Worm (Caenorhabditis elegans) whole organism, L3 larva: ENCODE results near the gene F59B2.8.

Experiments used
- R02D3.7 ChIP-seq: fragments of 150-350 bp; optimal IDR thresholded peaks from 2 replicates; lab custom pipeline; 2014; ENCODE audit warnings: missing biosample characterization, missing genetic modification characterization
- ZK546.5 ChIP-seq: sonication (generic microtip); optimal IDR thresholded peaks from 2 replicates; lab custom pipeline; 2017; ENCODE audit warnings: missing biosample characterization, missing genetic modification characterization
- aly-2 ChIP-seq: fragments of 150-350 bp; optimal IDR thresholded peaks from 2 replicates; lab custom pipeline; 2014; ENCODE audit warnings: missing biosample characterization, missing genetic modification characterization
- ama-1 ChIP-seq: fragments of 150-350 bp; optimal IDR thresholded peaks from 2 replicates; lab custom pipeline; 2018
- ceh-16 ChIP-seq: sonication (generic microtip); optimal IDR thresholded peaks from 2 replicates; lab custom pipeline; 2017; ENCODE audit warnings: missing biosample characterization, missing genetic modification characterization
- ceh-82 ChIP-seq: fragments of 150-350 bp; optimal IDR thresholded peaks from 2 replicates; lab custom pipeline; 2014; ENCODE audit warnings: missing biosample characterization, missing genetic modification characterization
- ceh-9 ChIP-seq: sonication (generic microtip); optimal IDR thresholded peaks from 2 replicates; lab custom pipeline; 2018; ENCODE audit warnings: missing biosample characterization, missing genetic modification characterization
- daf-12 ChIP-seq: fragments of 150-350 bp; optimal IDR thresholded peaks from 2 replicates; lab custom pipeline; 2014; ENCODE audit warnings: missing biosample characterization, missing genetic modification reagents, missing genetic modification characterization
- egl-5 ChIP-seq: fragments of 150-350 bp; optimal IDR thresholded peaks from 2 replicates; lab custom pipeline; 2017; ENCODE audit warnings: missing biosample characterization, missing genetic modification reagents, missing genetic modification characterization, inconsistent platforms
- elt-1 ChIP-seq: fragments of 150-350 bp; optimal IDR thresholded peaks from 2 replicates; lab custom pipeline; 2014; ENCODE audit warnings: missing biosample characterization, missing genetic modification characterization
- elt-2 ChIP-seq: sonication (generic microtip); optimal IDR thresholded peaks from 2 replicates; lab custom pipeline; 2016; ENCODE audit warnings: missing genetic modification reagents, mild to moderate bottlenecking, missing genetic modification characterization, missing compliant biosample characterization
- elt-3 ChIP-seq, 3 experiments: fragments of 150-350 bp in 1 of 3; sonication (generic microtip) in 2 of 3; optimal IDR thresholded peaks; 2 replicates in 2 of 3; 4 replicates in 1 of 3; lab custom pipeline; 2014 to 2017; ENCODE audit warnings: missing biosample characterization in 3 of 3, missing genetic modification characterization in 3 of 3
- eor-1 ChIP-seq, 2 experiments: fragments of 150-350 bp; optimal IDR thresholded peaks; 2 replicates each; lab custom pipeline; 2014 to 2018; ENCODE audit warnings: missing biosample characterization in 2 of 2, missing genetic modification characterization in 2 of 2
- fkh-2 ChIP-seq: fragments of 150-350 bp; optimal IDR thresholded peaks from 2 replicates; lab custom pipeline; 2014; ENCODE audit warnings: missing biosample characterization, missing genetic modification reagents, missing genetic modification characterization
- hmg-11 ChIP-seq: sonication (generic microtip); optimal IDR thresholded peaks from 2 replicates; lab custom pipeline; 2016; ENCODE audit warnings: missing genetic modification characterization, missing compliant biosample characterization
- jun-1 ChIP-seq: fragments of 150-350 bp; optimal IDR thresholded peaks from 2 replicates; lab custom pipeline; 2014; ENCODE audit warnings: missing biosample characterization, missing genetic modification reagents, missing genetic modification characterization
- lin-15B ChIP-seq: fragments of 150-350 bp; optimal IDR thresholded peaks from 2 replicates; lab custom pipeline; 2014; ENCODE audit warnings: missing biosample characterization, missing genetic modification characterization
- lin-39 ChIP-seq: fragments of 150-350 bp; optimal IDR thresholded peaks from 2 replicates; lab custom pipeline; 2018; ENCODE audit warnings: missing biosample characterization, missing genetic modification reagents, missing genetic modification characterization
- lsy-12 ChIP-seq: sonication (generic microtip); optimal IDR thresholded peaks from 2 replicates; lab custom pipeline; 2016; ENCODE audit warnings: mild to moderate bottlenecking, missing genetic modification characterization, missing compliant biosample characterization
- mdl-1 ChIP-seq: fragments of 150-350 bp; optimal IDR thresholded peaks from 2 replicates; lab custom pipeline; 2014; ENCODE audit warnings: missing biosample characterization, missing genetic modification characterization
- nfya-1 ChIP-seq: sonication (generic microtip); optimal IDR thresholded peaks from 2 replicates; lab custom pipeline; 2017; ENCODE audit warnings: missing genetic modification characterization, mild to moderate bottlenecking, missing compliant biosample characterization, antibody characterized with exemption, moderate library complexity; ENCODE audit not compliant: insufficient read depth
- nhr-11 ChIP-seq: fragments of 150-350 bp; optimal IDR thresholded peaks from 2 replicates; lab custom pipeline; 2014; ENCODE audit warnings: missing biosample characterization, missing genetic modification characterization
- nhr-12 ChIP-seq: fragments of 150-350 bp; optimal IDR thresholded peaks from 2 replicates; lab custom pipeline; 2014; ENCODE audit warnings: missing biosample characterization, missing genetic modification characterization
- nhr-23 ChIP-seq: fragments of 150-350 bp; optimal IDR thresholded peaks from 2 replicates; lab custom pipeline; 2014; ENCODE audit warnings: missing biosample characterization, missing genetic modification reagents, missing genetic modification characterization
- nhr-237 ChIP-seq: fragments of 150-350 bp; optimal IDR thresholded peaks from 2 replicates; lab custom pipeline; 2014; ENCODE audit warnings: missing biosample characterization, missing genetic modification characterization
- nhr-25 ChIP-seq: sonication (generic microtip); optimal IDR thresholded peaks from 2 replicates; lab custom pipeline; 2017; ENCODE audit warnings: missing biosample characterization, missing genetic modification characterization
- nhr-28 ChIP-seq: fragments of 150-350 bp; optimal IDR thresholded peaks from 2 replicates; lab custom pipeline; 2014; ENCODE audit warnings: missing biosample characterization, missing genetic modification characterization
- nhr-43 ChIP-seq: sonication (generic microtip); optimal IDR thresholded peaks from 2 replicates; lab custom pipeline; 2016; ENCODE audit warnings: mild to moderate bottlenecking, missing genetic modification characterization, missing compliant biosample characterization; ENCODE audit not compliant: poor library complexity, severe bottlenecking
- nhr-67 ChIP-seq: fragments of 150-350 bp; optimal IDR thresholded peaks from 2 replicates; lab custom pipeline; 2014; ENCODE audit warnings: missing biosample characterization, missing genetic modification characterization
- nhr-77 ChIP-seq: fragments of 150-350 bp; optimal IDR thresholded peaks from 2 replicates; lab custom pipeline; 2014; ENCODE audit warnings: missing biosample characterization, missing genetic modification characterization
- pha-4 ChIP-seq: fragments of 150-350 bp; optimal IDR thresholded peaks from 2 replicates; lab custom pipeline; 2014; ENCODE audit warnings: missing biosample characterization, missing genetic modification reagents, missing genetic modification characterization
- pqm-1 ChIP-seq: fragments of 150-350 bp; optimal IDR thresholded peaks from 2 replicates; lab custom pipeline; 2017; ENCODE audit warnings: missing biosample characterization, missing genetic modification characterization, inconsistent platforms
- sea-2 ChIP-seq: fragments of 150-350 bp; sonication (generic microtip); optimal IDR thresholded peaks from 4 replicates; lab custom pipeline; 2014; ENCODE audit warnings: missing biosample characterization, missing genetic modification reagents, missing genetic modification characterization
- skn-1 ChIP-seq: fragments of 150-350 bp; optimal IDR thresholded peaks from 2 replicates; lab custom pipeline; 2014; ENCODE audit warnings: missing biosample characterization, missing genetic modification characterization
- snpc-4 ChIP-seq: fragments of 150-350 bp; optimal IDR thresholded peaks from 2 replicates; lab custom pipeline; 2014; ENCODE audit warnings: missing biosample characterization, missing genetic modification characterization
- tbx-2 ChIP-seq: sonication (generic microtip); optimal IDR thresholded peaks from 2 replicates; lab custom pipeline; 2016; ENCODE audit warnings: mild to moderate bottlenecking, missing genetic modification characterization, missing compliant biosample characterization
- unc-39 ChIP-seq: sonication (generic microtip); optimal IDR thresholded peaks from 4 replicates; lab custom pipeline; 2017; ENCODE audit warnings: missing biosample characterization, missing genetic modification characterization
- zag-1 ChIP-seq: fragments of 150-350 bp; optimal IDR thresholded peaks from 2 replicates; lab custom pipeline; 2014; ENCODE audit warnings: missing biosample characterization, missing genetic modification characterization
- ztf-11 ChIP-seq: fragments of 150-350 bp; optimal IDR thresholded peaks from 2 replicates; lab custom pipeline; 2014; ENCODE audit warnings: missing biosample characterization, missing genetic modification characterization
- ztf-4 ChIP-seq: fragments of 150-350 bp; optimal IDR thresholded peaks from 2 replicates; lab custom pipeline; 2014; ENCODE audit warnings: missing biosample characterization, missing genetic modification characterization

F59B2.8 gene

DNA sequence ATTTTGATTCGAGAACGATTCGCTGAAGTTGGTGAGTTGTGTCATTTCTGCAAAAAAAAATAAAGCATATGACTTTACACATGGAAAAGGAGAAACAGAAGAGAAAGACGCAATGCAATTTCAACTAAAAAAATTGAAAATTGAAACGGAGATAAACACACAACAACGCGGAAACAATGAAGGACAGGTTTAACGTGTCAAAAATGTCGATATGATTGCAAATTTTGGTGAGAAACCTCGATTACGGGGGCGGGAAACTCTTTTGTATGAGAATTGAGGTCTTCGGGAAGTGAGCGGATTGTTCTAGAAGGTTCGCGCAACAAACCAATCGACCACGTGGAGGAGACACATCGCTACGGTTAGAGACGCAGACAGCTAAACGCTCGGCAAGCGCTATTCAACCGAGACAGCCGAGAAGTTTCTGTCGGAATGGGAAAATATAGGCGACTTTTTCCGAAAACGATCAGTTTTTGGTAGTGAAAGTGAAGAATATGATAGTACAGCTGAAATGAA is 43.8 kb upstream of the F59B2.8 start, which contains the start of gene R107.5 (continued):
- TF ChIP-seq ztf-4 (tag; lab: Kevin White, UChicago) (peak; percentile 27), R02D3.7 (tag; lab: Kevin White, UChicago) (peak; percentile 62), nhr-23 (tag; lab: Kevin White, UChicago) (peak; percentile 97), nfya-1 (tag; lab: Kevin White, UChicago) (peak; percentile 96), ceh-82 (no peak), snpc-4 (tag; lab: Kevin White, UChicago) (no peak), aly-2 (tag; lab: Kevin White, UChicago) (no peak), sea-2 (GFP tag; lab: Kevin White, UChicago) (peak; percentile 80), lin-39 (tag; lab: Kevin White, UChicago) (peak; percentile 92), eor-1 (tag; optimal IDR thresholded peaks at IDR 0.05; lab: Kevin White, UChicago) (no peak), zag-1 (no peak), nhr-67 (no peak), lsy-12 (peak; percentile 99), lin-15B (peak; percentile 79), tbx-2 (tag; lab: Kevin White, UChicago) (peak; percentile 91)

DNA sequence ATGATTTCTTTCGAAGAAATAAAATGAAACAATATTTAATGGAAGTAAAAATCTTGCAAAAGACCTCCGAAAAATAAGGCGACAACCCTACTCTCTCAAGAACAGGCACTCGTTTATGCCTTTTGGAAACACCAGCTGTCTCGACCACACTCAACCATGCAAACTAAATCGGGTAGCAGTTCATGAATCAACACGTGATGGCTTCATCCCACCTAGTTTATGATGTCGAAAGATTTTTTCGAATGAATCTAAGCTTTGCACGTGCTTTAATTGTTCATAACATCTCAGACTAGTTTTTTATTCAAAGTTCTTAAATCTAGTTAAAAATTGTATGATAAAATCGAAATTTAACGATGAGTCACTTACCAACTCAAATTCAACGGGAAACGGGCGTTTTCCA is 43.3 kb upstream of the F59B2.8 start:
- TF ChIP-seq ama-1 (lab: Kevin White, UChicago) = peak; percentile 83
- no peak for TF ChIP-seq ztf-4 (tag; lab: Kevin White, UChicago)
- TF ChIP-seq zag-1 = no peak
- no peak for TF ChIP-seq ceh-82

DNA sequence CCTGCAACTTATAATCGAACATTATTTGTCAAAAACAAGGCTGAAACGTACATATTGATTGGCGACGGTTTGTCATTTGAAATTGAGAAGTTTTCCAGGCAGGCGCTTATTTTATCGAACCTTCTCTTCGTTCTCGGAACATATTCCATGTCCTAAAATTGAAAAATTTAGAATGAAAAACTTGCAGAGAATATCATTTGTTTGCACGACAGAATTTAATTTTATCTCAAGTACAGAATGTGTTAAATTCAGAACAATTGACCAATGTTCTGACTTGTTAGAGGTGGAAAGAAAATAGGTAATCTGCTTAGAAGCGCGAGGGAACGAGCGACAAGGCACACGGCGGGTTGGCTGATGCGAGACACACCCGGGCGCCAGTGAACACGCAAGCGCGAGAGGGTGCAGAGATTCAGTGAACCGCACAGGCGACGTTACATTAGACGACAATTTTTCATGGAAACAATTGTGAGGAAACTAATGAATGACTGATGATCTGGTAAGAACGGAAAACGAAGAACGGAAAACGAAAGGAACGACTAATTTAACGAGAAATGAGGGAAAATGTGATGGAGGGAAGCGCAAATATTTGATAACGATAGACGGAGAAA is 42.5 kb upstream of the F59B2.8 start:
- TF ChIP-seq R02D3.7 (tag; lab: Kevin White, UChicago) (no peak), nhr-25 (tag; lab: Kevin White, UChicago) (peak; percentile 59), ZK546.5 (tag; lab: Kevin White, UChicago) (no peak), jun-1 (tag; lab: Kevin White, UChicago) (peak; percentile 66), elt-2 (tag; lab: Kevin White, UChicago) (peak; percentile 22), eor-1 (tag; optimal IDR thresholded peaks at IDR 0.05; lab: Kevin White, UChicago) (no peak), nhr-43 (peak; percentile 3), ztf-11 (no peak), ama-1 (lab: Kevin White, UChicago) (peak; percentile 94), nfya-1 (tag; lab: Kevin White, UChicago) (peak; percentile 54), nhr-77 (tag; lab: Kevin White, UChicago) (no peak), fkh-2 (tag; lab: Kevin White, UChicago) (no peak), hmg-11 (peak; percentile 79), pha-4 (tag; lab: Kevin White, UChicago) (peak; percentile 12), skn-1 (tag; lab: Kevin White, UChicago) (no peak), ztf-4 (tag; lab: Kevin White, UChicago) (peak; percentile 18), lin-15B (peak; percentile 26), lin-39 (tag; lab: Kevin White, UChicago) (peak; percentile 60), lsy-12 (peak; percentile 12)

DNA sequence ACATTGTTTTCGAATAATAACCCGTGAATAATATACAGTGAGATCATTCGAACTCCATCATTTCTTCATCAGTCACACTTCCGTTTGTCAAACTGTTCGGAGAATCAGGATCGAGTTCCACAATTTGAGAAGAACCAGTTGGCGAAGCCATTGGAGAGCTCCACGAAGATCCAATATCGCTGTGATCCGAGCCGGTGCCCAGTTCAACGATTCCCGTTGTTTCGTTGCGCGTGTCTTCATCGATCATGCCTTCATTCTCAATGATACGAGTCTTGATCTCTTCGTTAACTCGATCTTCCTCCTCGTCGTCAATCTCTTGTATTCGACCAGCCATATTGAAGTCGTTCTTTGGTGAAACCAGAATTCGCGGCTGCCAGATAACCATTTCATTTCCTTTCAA is 41.7 kb upstream of the F59B2.8 start:
- TF ChIP-seq ama-1 (lab: Kevin White, UChicago) = peak; percentile 72
- no peak for TF ChIP-seq zag-1
- TF ChIP-seq ceh-9 = no peak

DNA sequence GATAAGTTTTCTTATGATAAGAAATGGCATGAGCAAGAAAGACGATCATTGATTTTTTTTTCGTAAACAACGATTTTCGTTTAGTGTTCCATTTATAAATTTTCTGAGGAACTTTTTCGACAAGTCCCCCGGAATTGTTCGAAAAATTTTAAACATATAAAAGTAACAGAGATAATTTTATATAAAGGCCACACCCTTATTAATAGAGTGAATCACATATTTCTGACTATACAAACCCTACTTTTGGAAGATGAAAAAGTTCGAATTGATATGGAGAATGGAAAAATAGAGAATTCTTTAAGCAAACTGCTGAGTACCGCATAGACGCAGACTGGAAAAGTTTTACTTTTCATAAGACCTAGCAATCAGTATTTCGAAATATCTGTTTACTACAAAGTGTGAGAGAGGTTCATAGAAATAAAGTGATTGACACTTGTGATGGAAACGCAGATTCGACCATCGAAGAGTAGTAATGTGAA is 41.2 kb upstream of the F59B2.8 start:
- TF ChIP-seq lin-15B (peak; percentile 22), nhr-237 (tag; lab: Kevin White, UChicago) (no peak), ceh-82 (no peak), nhr-77 (tag; lab: Kevin White, UChicago) (no peak), ama-1 (lab: Kevin White, UChicago) (peak; percentile 99), nhr-43 (peak; percentile 58), hmg-11 (no peak), nhr-11 (tag; lab: Kevin White, UChicago) (no peak), pqm-1 (tag; lab: Kevin White, UChicago) (no peak), zag-1 (no peak), snpc-4 (tag; lab: Kevin White, UChicago) (peak; percentile 60), ceh-16 (tag; lab: Kevin White, UChicago) (no peak), daf-12 (tag; lab: Kevin White, UChicago) (no peak), egl-5 (tag; lab: Kevin White, UChicago) (no peak), jun-1 (tag; lab: Kevin White, UChicago) (peak; percentile 79), elt-1 (tag; lab: Kevin White, UChicago) (peak; percentile 3), nhr-23 (tag; lab: Kevin White, UChicago) (peak; percentile 84), nhr-12 (tag; lab: Kevin White, UChicago) (no peak), nhr-28 (tag; lab: Kevin White, UChicago) (no peak), pha-4 (tag; lab: Kevin White, UChicago) (peak; percentile 93), ztf-4 (tag; lab: Kevin White, UChicago) (peak; percentile 89), aly-2 (tag; lab: Kevin White, UChicago) (no peak), lsy-12 (peak; percentile 70), mdl-1 (no peak), ztf-11 (no peak), skn-1 (tag; lab: Kevin White, UChicago) (peak; percentile 68), ZK546.5 (tag; lab: Kevin White, UChicago) (no peak), tbx-2 (tag; lab: Kevin White, UChicago) (peak; percentile 81), unc-39 (tag; lab: Kevin White, UChicago) (no peak), nhr-25 (tag; lab: Kevin White, UChicago) (peak; percentile 98), ceh-9 (no peak), elt-3 (tag; optimal IDR thresholded peaks at IDR 0.05; lab: Kevin White, UChicago) (peak in 2 of 3 experiments; percentile 53 to 66)
